Worm (Caenorhabditis elegans) whole organism, mixed stage, embryonic: Measurements from ENCODE around the gene spe-27.

ENCODE experiments used
- M03D4.4 ChIP-seq: sonication (generic microtip); optimal IDR thresholded peaks from 2 replicates; lab custom pipeline; 2017; ENCODE audit warnings: mild to moderate bottlenecking, missing genetic modification characterization, missing compliant biosample characterization
- bed-3 ChIP-seq: fragments of 200-800 bp; sonication (Bioruptor generic); optimal IDR thresholded peaks from 3 replicates; lab custom pipeline; 2018; ENCODE audit warnings: mild to moderate bottlenecking, missing genetic modification characterization, moderate library complexity, missing compliant biosample characterization
- blmp-1 ChIP-seq: fragments of 150-350 bp; optimal IDR thresholded peaks from 2 replicates; lab custom pipeline; 2014; ENCODE audit warnings: missing biosample characterization, missing genetic modification characterization
- ceh-39 ChIP-seq: fragments of 150-350 bp; optimal IDR thresholded peaks from 2 replicates; lab custom pipeline; 2014; ENCODE audit warnings: missing biosample characterization, missing genetic modification characterization
- ceh-43 ChIP-seq: fragments of 200-800 bp; sonication (Bioruptor generic); optimal IDR thresholded peaks from 2 replicates; lab custom pipeline; 2018; ENCODE audit warnings: mild to moderate bottlenecking, missing genetic modification characterization, moderate library complexity, missing compliant biosample characterization
- ceh-83 ChIP-seq: fragments of 200-800 bp; sonication (Bioruptor generic); optimal IDR thresholded peaks from 2 replicates; lab custom pipeline; 2018; ENCODE audit warnings: mild to moderate bottlenecking, missing genetic modification characterization, missing compliant biosample characterization
- ces-1 ChIP-seq: fragments of 150-350 bp; optimal IDR thresholded peaks from 2 replicates; lab custom pipeline; 2014; ENCODE audit warnings: missing biosample characterization, missing genetic modification reagents, missing genetic modification characterization
- cnd-1 ChIP-seq: fragments of 200-800 bp; sonication (Bioruptor generic); optimal IDR thresholded peaks from 2 replicates; lab custom pipeline; 2018; ENCODE audit warnings: mild to moderate bottlenecking, missing genetic modification characterization, missing compliant biosample characterization
- drap-1 ChIP-seq: fragments of 200-800 bp; sonication (Bioruptor generic); optimal IDR thresholded peaks from 3 replicates; lab custom pipeline; 2018; ENCODE audit warnings: mild to moderate bottlenecking, missing genetic modification characterization, missing compliant biosample characterization
- elt-1 ChIP-seq: sonication (generic microtip); optimal IDR thresholded peaks from 2 replicates; lab custom pipeline; 2017; ENCODE audit warnings: missing genetic modification characterization, mild to moderate bottlenecking, missing compliant biosample characterization, antibody characterized with exemption, moderate library complexity, borderline replicate concordance; ENCODE audit not compliant: insufficient read depth
- elt-3 ChIP-seq: fragments of 150-350 bp; optimal IDR thresholded peaks from 2 replicates; lab custom pipeline; 2014; ENCODE audit warnings: missing biosample characterization, missing genetic modification characterization
- flh-1 ChIP-seq: fragments of 200-800 bp; sonication (Bioruptor generic); optimal IDR thresholded peaks from 2 replicates; lab custom pipeline; 2018; ENCODE audit warnings: mild to moderate bottlenecking, missing genetic modification characterization, moderate library complexity, missing compliant biosample characterization
- ham-2 ChIP-seq: fragments of 200-800 bp; sonication (Bioruptor generic); optimal IDR thresholded peaks from 2 replicates; lab custom pipeline; 2018; ENCODE audit warnings: mild to moderate bottlenecking, missing genetic modification characterization, missing compliant biosample characterization
- hlh-1 ChIP-seq: fragments of 150-350 bp; optimal IDR thresholded peaks from 2 replicates; lab custom pipeline; 2014; ENCODE audit warnings: missing biosample characterization, missing genetic modification reagents, missing genetic modification characterization
- lin-13 ChIP-seq: fragments of 150-350 bp; optimal IDR thresholded peaks from 2 replicates; lab custom pipeline; 2014; ENCODE audit warnings: missing biosample characterization, missing genetic modification characterization
- lin-32 ChIP-seq: fragments of 200-800 bp; sonication (Bioruptor generic); optimal IDR thresholded peaks from 2 replicates; lab custom pipeline; 2018; ENCODE audit warnings: mild to moderate bottlenecking, missing genetic modification characterization, missing compliant biosample characterization
- lsy-2 ChIP-seq: fragments of 150-350 bp; optimal IDR thresholded peaks from 2 replicates; lab custom pipeline; 2014; ENCODE audit warnings: missing biosample characterization, missing genetic modification characterization
- mab-5 ChIP-seq: fragments of 150-350 bp; optimal IDR thresholded peaks from 2 replicates; lab custom pipeline; 2014; ENCODE audit warnings: missing biosample characterization, missing genetic modification characterization
- mep-1 ChIP-seq: fragments of 150-350 bp; optimal IDR thresholded peaks from 2 replicates; lab custom pipeline; 2017; ENCODE audit warnings: missing biosample characterization, missing genetic modification reagents, missing genetic modification characterization, inconsistent platforms
- mls-2 ChIP-seq: sonication (generic microtip); optimal IDR thresholded peaks from 2 replicates; lab custom pipeline; 2016; ENCODE audit warnings: mild to moderate bottlenecking, missing genetic modification characterization, moderate library complexity, missing compliant biosample characterization
- nhr-12 ChIP-seq: fragments of 150-350 bp; optimal IDR thresholded peaks from 2 replicates; lab custom pipeline; 2014; ENCODE audit warnings: missing biosample characterization, missing genetic modification characterization
- nhr-2 ChIP-seq: fragments of 150-350 bp; optimal IDR thresholded peaks from 2 replicates; lab custom pipeline; 2014; ENCODE audit warnings: missing biosample characterization, missing genetic modification characterization
- nhr-237 ChIP-seq: fragments of 150-350 bp; optimal IDR thresholded peaks from 2 replicates; lab custom pipeline; 2014; ENCODE audit warnings: missing biosample characterization, missing genetic modification characterization
- nhr-28 ChIP-seq: fragments of 150-350 bp; optimal IDR thresholded peaks from 2 replicates; lab custom pipeline; 2014; ENCODE audit warnings: missing biosample characterization, missing genetic modification characterization
- nhr-76 ChIP-seq: sonication (generic microtip); optimal IDR thresholded peaks from 2 replicates; lab custom pipeline; 2017; ENCODE audit warnings: missing biosample characterization, missing genetic modification characterization
- pha-4 ChIP-seq: fragments of 150-350 bp; optimal IDR thresholded peaks from 2 replicates; lab custom pipeline; 2018; ENCODE audit warnings: missing biosample characterization, missing genetic modification reagents, missing genetic modification characterization
- sem-2 ChIP-seq: fragments of 200-800 bp; sonication (Bioruptor generic); optimal IDR thresholded peaks from 2 replicates; lab custom pipeline; 2018; ENCODE audit warnings: mild to moderate bottlenecking, missing genetic modification characterization, missing compliant biosample characterization
- snpc-4 ChIP-seq: fragments of 150-350 bp; optimal IDR thresholded peaks from 2 replicates; lab custom pipeline; 2014; ENCODE audit warnings: missing biosample characterization, missing genetic modification characterization
- sptf-1 ChIP-seq: sonication (generic microtip); optimal IDR thresholded peaks from 2 replicates; lab custom pipeline; 2017; ENCODE audit warnings: mild to moderate bottlenecking, missing genetic modification characterization, moderate library complexity, missing compliant biosample characterization
- tbx-8 ChIP-seq: fragments of 200-800 bp; sonication (Bioruptor generic); optimal IDR thresholded peaks from 2 replicates; lab custom pipeline; 2018; ENCODE audit warnings: mild to moderate bottlenecking, missing genetic modification characterization, moderate library complexity, missing compliant biosample characterization
- unc-120 ChIP-seq: sonication (generic microtip); optimal IDR thresholded peaks from 2 replicates; lab custom pipeline; 2017; ENCODE audit warnings: missing genetic modification characterization, missing compliant biosample characterization; ENCODE audit not compliant: poor library complexity, severe bottlenecking
- unc-39 ChIP-seq: fragments of 150-350 bp; optimal IDR thresholded peaks from 2 replicates; lab custom pipeline; 2014; ENCODE audit warnings: missing biosample characterization, missing genetic modification characterization
- unc-62 ChIP-seq: fragments of 150-350 bp; optimal IDR thresholded peaks from 2 replicates; lab custom pipeline; 2014; ENCODE audit warnings: missing biosample characterization, missing genetic modification reagents, missing genetic modification characterization
- zip-8 ChIP-seq: fragments of 150-350 bp; optimal IDR thresholded peaks from 2 replicates; lab custom pipeline; 2014; ENCODE audit warnings: missing biosample characterization, missing genetic modification characterization
- ztf-11 ChIP-seq: fragments of 150-350 bp; optimal IDR thresholded peaks from 2 replicates; lab custom pipeline; 2014; ENCODE audit warnings: missing biosample characterization, missing genetic modification characterization

The spe-27 gene

DNA sequence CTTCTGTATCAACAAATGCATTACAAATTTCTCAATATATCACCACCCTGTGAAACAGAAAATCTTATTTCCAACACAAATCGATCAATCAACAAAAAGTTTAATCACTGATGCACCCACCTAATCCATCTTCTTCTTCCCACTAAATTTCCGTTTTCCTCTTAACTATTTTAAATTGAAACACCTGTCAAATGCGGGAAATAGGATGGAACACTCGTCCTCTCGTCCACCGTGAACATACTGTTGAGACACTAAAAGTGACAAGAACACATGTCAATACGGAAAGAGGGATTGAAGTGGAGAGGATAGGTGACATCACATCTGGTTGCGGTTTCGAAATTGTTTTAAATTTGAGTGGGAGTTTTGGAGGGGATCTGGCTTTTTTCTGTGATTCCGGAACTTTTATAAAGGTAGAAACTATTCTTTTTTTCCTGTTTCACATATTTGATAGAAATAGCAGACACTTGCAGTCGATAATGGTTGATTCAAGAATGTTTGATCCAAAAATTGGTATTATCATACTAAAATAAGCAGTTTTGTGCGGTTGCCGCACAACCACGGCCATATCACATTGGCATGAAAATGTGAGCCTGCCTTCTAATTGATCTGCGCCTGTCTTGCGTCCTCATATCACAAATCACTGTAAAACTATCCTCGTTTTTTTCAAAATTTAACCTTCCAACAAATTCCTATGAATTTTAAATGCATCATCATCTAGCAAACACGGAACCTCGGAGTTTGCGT, 45.5 kb downstream of the spe-27 start:
- no peak for TF ChIP-seq nhr-76 (tag; lab: Kevin White, UChicago)
- no peak for TF ChIP-seq pha-4
- no peak for TF ChIP-seq mep-1
- TF ChIP-seq unc-120 (tag; lab: Kevin White, UChicago): peak; percentile 48
- TF ChIP-seq ztf-11 (tag; lab: Kevin White, UChicago): no peak
- TF ChIP-seq unc-62 (GFP tag; lab: Kevin White, UChicago): peak; percentile 89
- no peak for TF ChIP-seq flh-1 (GFP tag; lab: Kevin White, UChicago)
- TF ChIP-seq bed-3 (GFP tag; lab: Kevin White, UChicago): no peak
- TF ChIP-seq lin-32: no peak
- peak; percentile 92 for TF ChIP-seq hlh-1 (tag; lab: Kevin White, UChicago)
- no peak for TF ChIP-seq blmp-1 (tag; lab: Kevin White, UChicago)
- TF ChIP-seq unc-39 (tag; lab: Kevin White, UChicago): no peak
- no peak for TF ChIP-seq ces-1 (GFP tag; lab: Kevin White, UChicago)
- TF ChIP-seq, all 35 proteins: peak for 3

DNA sequence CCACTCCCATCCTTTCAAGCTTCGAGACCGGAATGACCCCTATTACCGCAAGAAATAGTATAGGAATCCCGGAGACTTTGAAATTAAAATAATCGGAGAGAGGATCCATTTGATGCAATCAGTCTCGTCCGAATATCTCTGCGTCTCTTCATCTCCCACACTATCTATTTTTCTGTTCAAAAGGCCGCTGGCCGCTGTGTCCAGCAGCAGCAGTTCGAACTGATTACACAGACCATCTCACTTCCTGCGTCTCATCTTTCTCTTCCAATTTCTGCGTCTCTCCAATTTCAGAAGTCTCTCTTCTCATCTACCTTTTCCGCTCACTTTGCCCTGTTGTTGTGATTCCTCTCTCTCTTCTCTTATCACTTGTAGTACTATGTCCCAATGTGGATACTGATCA, 48.3 kb downstream of the spe-27 start:
- TF ChIP-seq blmp-1 (tag; lab: Kevin White, UChicago) (no peak), zip-8 (no peak), mls-2 (no peak), sem-2 (no peak), mep-1 (no peak), ztf-11 (tag; lab: Kevin White, UChicago) (no peak), unc-39 (tag; lab: Kevin White, UChicago) (no peak), elt-1 (tag; lab: Kevin White, UChicago) (peak; percentile 77), ceh-83 (no peak), flh-1 (GFP tag; lab: Kevin White, UChicago) (no peak), sptf-1 (tag; lab: Kevin White, UChicago) (no peak), unc-120 (tag; lab: Kevin White, UChicago) (peak; percentile 90), elt-3 (tag; lab: Kevin White, UChicago) (no peak), M03D4.4 (tag; lab: Kevin White, UChicago) (no peak), drap-1 (GFP tag; lab: Kevin White, UChicago) (no peak), snpc-4 (tag; lab: Kevin White, UChicago) (no peak), pha-4 (no peak), tbx-8 (GFP tag; lab: Kevin White, UChicago) (no peak), lin-13 (tag; lab: Kevin White, UChicago) (no peak), ham-2 (GFP tag; lab: Kevin White, UChicago) (peak; percentile 55), nhr-2 (no peak), nhr-28 (tag; lab: Kevin White, UChicago) (no peak), cnd-1 (no peak), ceh-39 (tag; lab: Kevin White, UChicago) (no peak), lin-32 (no peak), hlh-1 (tag; lab: Kevin White, UChicago) (peak; percentile 45), ces-1 (GFP tag; lab: Kevin White, UChicago) (peak; percentile 43), unc-62 (GFP tag; lab: Kevin White, UChicago) (peak; percentile 75), nhr-12 (tag; lab: Kevin White, UChicago) (no peak), mab-5 (tag; lab: Kevin White, UChicago) (no peak), ceh-43 (GFP tag; lab: Kevin White, UChicago) (no peak), lsy-2 (tag; lab: Kevin White, UChicago) (no peak), nhr-76 (tag; lab: Kevin White, UChicago) (no peak), nhr-237 (no peak), bed-3 (GFP tag; lab: Kevin White, UChicago) (no peak)

ce11 chrIV:5816466-5816865, 49.3 kb downstream of the spe-27 start:
- no peak for TF ChIP-seq lin-32
- TF ChIP-seq ham-2 (GFP tag; lab: Kevin White, UChicago): no peak
- TF ChIP-seq hlh-1 (tag; lab: Kevin White, UChicago): no peak
- TF ChIP-seq nhr-237: no peak
- TF ChIP-seq M03D4.4 (tag; lab: Kevin White, UChicago): no peak
- TF ChIP-seq sem-2: no peak
- no peak for TF ChIP-seq ces-1 (GFP tag; lab: Kevin White, UChicago)
- no peak for TF ChIP-seq flh-1 (GFP tag; lab: Kevin White, UChicago)
- no peak for TF ChIP-seq drap-1 (GFP tag; lab: Kevin White, UChicago)
- TF ChIP-seq ztf-11 (tag; lab: Kevin White, UChicago): no peak
- no peak for TF ChIP-seq mab-5 (tag; lab: Kevin White, UChicago)
- no peak for TF ChIP-seq nhr-12 (tag; lab: Kevin White, UChicago)
- no peak for TF ChIP-seq unc-62 (GFP tag; lab: Kevin White, UChicago)
- no peak for TF ChIP-seq unc-39 (tag; lab: Kevin White, UChicago)
- TF ChIP-seq lin-13 (tag; lab: Kevin White, UChicago): no peak
- no peak for TF ChIP-seq lsy-2 (tag; lab: Kevin White, UChicago)
- TF ChIP-seq ceh-83: no peak
- TF ChIP-seq nhr-76 (tag; lab: Kevin White, UChicago): no peak
- no peak for TF ChIP-seq pha-4
- TF ChIP-seq blmp-1 (tag; lab: Kevin White, UChicago): no peak
